Worm (Caenorhabditis elegans): ENCODE results near the gene C04F6.9.

Gene C04F6.9

ce11 chrX:3416063-3416462, 14.3 kb downstream of the C04F6.9 start:
- no peak for TF ChIP-seq flh-1 (GFP tag; optimal IDR thresholded peaks at IDR 0.05)
- TF ChIP-seq lin-32 (GFP tag; optimal IDR thresholded peaks at IDR 0.05), result no peak
- no peak for TF ChIP-seq ham-2 (GFP tag; optimal IDR thresholded peaks at IDR 0.05)
- no peak for TF ChIP-seq nhr-12 (tag; optimal IDR thresholded peaks at IDR 0.05)
- no peak for TF ChIP-seq mab-5 (tag; optimal IDR thresholded peaks at IDR 0.05)
- no peak for TF ChIP-seq ztf-11 (tag; optimal IDR thresholded peaks at IDR 0.05)
- no peak for TF ChIP-seq nhr-28 (tag; optimal IDR thresholded peaks at IDR 0.05)
- no peak for TF ChIP-seq nhr-2 (tag; optimal IDR thresholded peaks at IDR 0.05)
- TF ChIP-seq pha-4 (tag; optimal IDR thresholded peaks at IDR 0.05), result no peak
- TF ChIP-seq ces-1 (GFP tag; optimal IDR thresholded peaks at IDR 0.05), result no peak
- no peak for TF ChIP-seq lsy-2 (tag; optimal IDR thresholded peaks at IDR 0.05)
- no peak for TF ChIP-seq zip-8 (tag; optimal IDR thresholded peaks at IDR 0.05)
- no peak for TF ChIP-seq M03D4.4 (tag; optimal IDR thresholded peaks at IDR 0.05)
- no peak for TF ChIP-seq unc-120 (tag; optimal IDR thresholded peaks at IDR 0.05; ENCODE audit: poor library complexity, severe bottlenecking)
- TF ChIP-seq elt-3 (tag; optimal IDR thresholded peaks at IDR 0.05), result no peak

ce11 chrX:3419084-3419483, 17.3 kb downstream of the C04F6.9 start, which contains the start of gene C04F6.7:
TSS of gene C04F6.7 (minus strand) at chrX:3419184.
- no peak for TF ChIP-seq snpc-4 (tag; optimal IDR thresholded peaks at IDR 0.05)
- no peak for TF ChIP-seq mep-1 (tag; optimal IDR thresholded peaks at IDR 0.05)

- no peak for TF ChIP-seq ham-2 (GFP tag; optimal IDR thresholded peaks at IDR 0.05)
- no peak for TF ChIP-seq lin-13 (tag; optimal IDR thresholded peaks at IDR 0.05)
- no peak for TF ChIP-seq ces-1 (GFP tag; optimal IDR thresholded peaks at IDR 0.05)
- TF ChIP-seq snpc-4 (tag; optimal IDR thresholded peaks at IDR 0.05), result no peak
- no peak for TF ChIP-seq nhr-2 (tag; optimal IDR thresholded peaks at IDR 0.05)
- TF ChIP-seq nhr-76 (tag; optimal IDR thresholded peaks at IDR 0.05), result no peak
These were observed 22.7 kb downstream of the C04F6.9 start, which contains the start of gene ZK813.6 for ce11 chrX:3424516-3424915. TSS of gene ZK813.6 (plus strand) at chrX:3424816.

- TF ChIP-seq elt-1 (tag; optimal IDR thresholded peaks at IDR 0.05; ENCODE audit: borderline replicate concordance, insufficient read depth), result no peak
- TF ChIP-seq mep-1 (tag; optimal IDR thresholded peaks at IDR 0.05), result no peak
- no peak for TF ChIP-seq blmp-1 (tag; optimal IDR thresholded peaks at IDR 0.05)
- TF ChIP-seq nhr-12 (tag; optimal IDR thresholded peaks at IDR 0.05), result no peak
- TF ChIP-seq ces-1 (GFP tag; optimal IDR thresholded peaks at IDR 0.05), result peak; percentile 53
These were observed 27.3 kb downstream of the C04F6.9 start for ce11 chrX:3429122-3429521.

ce11 chrX:3430020-3430419, 28.2 kb downstream of the C04F6.9 start, which contains the start of gene ZK813.4:
TSS of gene ZK813.4 (minus strand) at chrX:3430120.
- TF ChIP-seq ceh-43 (GFP tag; optimal IDR thresholded peaks at IDR 0.05) (no peak), ztf-11 (tag; optimal IDR thresholded peaks at IDR 0.05) (no peak), blmp-1 (tag; optimal IDR thresholded peaks at IDR 0.05) (no peak), mab-5 (tag; optimal IDR thresholded peaks at IDR 0.05) (no peak), ceh-39 (tag; optimal IDR thresholded peaks at IDR 0.05) (no peak), tbx-8 (GFP tag; optimal IDR thresholded peaks at IDR 0.05) (no peak), mep-1 (tag; optimal IDR thresholded peaks at IDR 0.05) (no peak), hlh-1 (tag; optimal IDR thresholded peaks at IDR 0.05) (no peak)

ce11 chrX:3439823-3440222, 38.0 kb downstream of the C04F6.9 start:
- TF ChIP-seq hlh-1 (tag; optimal IDR thresholded peaks at IDR 0.05), result peak; percentile 63
- no peak for TF ChIP-seq lin-32 (GFP tag; optimal IDR thresholded peaks at IDR 0.05)

- TF ChIP-seq elt-3 (tag; optimal IDR thresholded peaks at IDR 0.05) (no peak), unc-62 (GFP tag; optimal IDR thresholded peaks at IDR 0.05) (peak; percentile 39)
These were observed 38.5 kb downstream of the C04F6.9 start for ce11 chrX:3440308-3440707.

- TF ChIP-seq nhr-237 (tag; optimal IDR thresholded peaks at IDR 0.05) (no peak), unc-39 (tag; optimal IDR thresholded peaks at IDR 0.05) (no peak), nhr-2 (tag; optimal IDR thresholded peaks at IDR 0.05) (no peak), ceh-39 (tag; optimal IDR thresholded peaks at IDR 0.05) (no peak), drap-1 (GFP tag; optimal IDR thresholded peaks at IDR 0.05) (no peak), M03D4.4 (tag; optimal IDR thresholded peaks at IDR 0.05) (no peak), pha-4 (tag; optimal IDR thresholded peaks at IDR 0.05) (no peak), ceh-43 (GFP tag; optimal IDR thresholded peaks at IDR 0.05) (no peak), hlh-1 (tag; optimal IDR thresholded peaks at IDR 0.05) (no peak), elt-1 (tag; optimal IDR thresholded peaks at IDR 0.05; ENCODE audit: borderline replicate concordance, insufficient read depth) (no peak), mab-5 (tag; optimal IDR thresholded peaks at IDR 0.05) (no peak)
These were observed 39.7 kb downstream of the C04F6.9 start, which contains the start of gene ZK813.3 for ce11 chrX:3441539-3441938. TSS of gene ZK813.3 (plus strand) at chrX:3441839.
